Worm (Caenorhabditis elegans) whole organism, L1 larva: ENCODE results near the gene dot-1.4.

Source experiments
- ets-5 ChIP-seq: fragments of 200-800 bp; sonication (Bioruptor generic); IDR thresholded peaks from 2 replicates; pipeline ENCODE4 v1.3.6; 2022; ENCODE audit warnings: missing genetic modification characterization, missing compliant biosample characterization
- mdl-1 ChIP-seq, 2 experiments: fragments of 150-350 bp; optimal IDR thresholded peaks; 2 replicates each; lab custom pipeline; 2014 to 2017; ENCODE audit warnings: missing biosample characterization in 2 of 2, missing genetic modification characterization in 2 of 2, inconsistent platforms in 1 of 2
- nhr-90 ChIP-seq: sonication (generic microtip); optimal IDR thresholded peaks from 2 replicates; lab custom pipeline; 2016; ENCODE audit warnings: mild to moderate bottlenecking, missing genetic modification characterization, missing compliant biosample characterization; ENCODE audit not compliant: poor library complexity
- unc-62 ChIP-seq: fragments of 150-350 bp; optimal IDR thresholded peaks from 2 replicates; lab custom pipeline; 2014; ENCODE audit warnings: missing biosample characterization, missing genetic modification reagents, missing genetic modification characterization
- ztf-11 ChIP-seq, 2 experiments: sonication (generic microtip); optimal IDR thresholded peaks; 2 replicates each; lab custom pipeline; 2016 to 2017; ENCODE audit warnings: missing genetic modification characterization in 2 of 2, missing biosample characterization in 1 of 2, missing compliant biosample characterization in 1 of 2

DNA sequence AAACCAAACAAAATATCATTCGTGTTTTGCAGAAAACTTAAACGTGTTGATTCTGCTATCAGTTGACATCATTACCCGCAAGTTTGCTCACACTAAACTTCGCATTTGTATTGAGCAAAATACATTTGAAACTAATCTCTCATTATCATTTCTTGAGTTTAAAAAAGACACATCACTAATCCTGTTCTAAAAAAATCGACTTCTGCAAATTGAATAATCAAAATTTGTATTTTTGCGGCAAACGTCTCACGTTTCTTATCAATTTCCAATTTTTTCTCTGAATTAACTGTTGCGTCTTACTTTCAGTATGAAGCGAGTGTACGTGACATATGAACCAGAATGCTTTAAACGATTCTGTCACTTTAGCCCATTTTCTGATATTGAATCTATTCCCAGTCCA is 28.4 kb upstream of the dot-1.4 start, which contains the start of gene C49F5.8:
- no peak for TF ChIP-seq ets-5 (GFP tag; lab: Robert Waterston, UW)
- TF ChIP-seq unc-62: no peak
- TF ChIP-seq nhr-90: no peak
- TF ChIP-seq ztf-11 (tag; optimal IDR thresholded peaks at IDR 0.05; lab: Kevin White, UChicago): no peak
- no peak for TF ChIP-seq mdl-1 (tag; optimal IDR thresholded peaks at IDR 0.05; lab: Kevin White, UChicago)
